Fruit fly (Drosophila melanogaster) whole organism, embryonic: Measurements from ENCODE around the gene CG9130.

ENCODE experiments used
- Abd-B ChIP-seq: fragments of 200-800 bp; sonication (Bioruptor generic); optimal IDR thresholded peaks from 2 replicates; lab custom pipeline; 2018; ENCODE audit warnings: missing biosample characterization, mild to moderate bottlenecking, missing genetic modification characterization, moderate library complexity
- Blimp-1 ChIP-seq: fragments of 200-800 bp; sonication (Bioruptor generic); optimal IDR thresholded peaks from 3 replicates; lab custom pipeline; 2018; ENCODE audit warnings: missing biosample characterization, missing genetic modification characterization, mild to moderate bottlenecking, moderate library complexity, missing genetic modification reagents
- CG11695 ChIP-seq: fragments of 200-800 bp; sonication (Bioruptor generic); IDR thresholded peaks from 3 replicates; pipeline ENCODE4 v1.3.6; 2022; ENCODE audit warnings: missing biosample characterization, missing genetic modification characterization
- CG12769 ChIP-seq: fragments of 200-800 bp; sonication (Bioruptor generic); optimal IDR thresholded peaks from 2 replicates; lab custom pipeline; 2019; ENCODE audit warnings: missing biosample characterization, mild to moderate bottlenecking, missing genetic modification characterization, moderate library complexity
- CG13296 ChIP-seq: fragments of 200-800 bp; sonication (Bioruptor generic); optimal IDR thresholded peaks from 3 replicates; lab custom pipeline; 2018; ENCODE audit warnings: missing biosample characterization, mild to moderate bottlenecking, missing genetic modification characterization
- CG13424 ChIP-seq: fragments of 200-800 bp; sonication (Bioruptor generic); optimal IDR thresholded peaks from 2 replicates; lab custom pipeline; 2019; ENCODE audit warnings: missing biosample characterization, mild to moderate bottlenecking, missing genetic modification characterization, moderate library complexity
- CG13894 ChIP-seq: fragments of 200-800 bp; sonication (Bioruptor generic); optimal IDR thresholded peaks from 3 replicates; lab custom pipeline; 2018; ENCODE audit warnings: missing biosample characterization, mild to moderate bottlenecking, missing genetic modification characterization, moderate library complexity
- CG14441 ChIP-seq: fragments of 200-800 bp; sonication (Bioruptor generic); IDR thresholded peaks from 2 replicates; pipeline ENCODE4 v1.3.6; 2022; ENCODE audit warnings: missing biosample characterization, missing genetic modification characterization
- CG17829 ChIP-seq: fragments of 200-800 bp; optimal IDR thresholded peaks from 2 replicates; lab custom pipeline; 2019; ENCODE audit warnings: missing biosample characterization, mild to moderate bottlenecking, missing genetic modification characterization, moderate library complexity
- CG2116 ChIP-seq: fragments of 200-800 bp; sonication (Bioruptor generic); optimal IDR thresholded peaks from 3 replicates; lab custom pipeline; 2018; ENCODE audit warnings: missing biosample characterization, mild to moderate bottlenecking, missing genetic modification characterization
- CG30403 ChIP-seq: fragments of 200-800 bp; sonication (Bioruptor generic); optimal IDR thresholded peaks from 3 replicates; lab custom pipeline; 2016; ENCODE audit warnings: missing biosample characterization, missing genetic modification characterization
- CG5180 ChIP-seq: fragments of 200-800 bp; sonication (Bioruptor generic); optimal IDR thresholded peaks from 3 replicates; lab custom pipeline; 2017; ENCODE audit warnings: missing biosample characterization, missing genetic modification characterization, mild to moderate bottlenecking, moderate library complexity, missing genetic modification reagents
- CG7372 ChIP-seq: fragments of 200-800 bp; sonication (Bioruptor generic); IDR thresholded peaks from 2 replicates; pipeline ENCODE4 v1.3.6; 2022; ENCODE audit warnings: missing biosample characterization, missing genetic modification characterization
- CG8388 ChIP-seq: fragments of 200-800 bp; sonication (Bioruptor generic); optimal IDR thresholded peaks from 2 replicates; lab custom pipeline; 2019; ENCODE audit warnings: missing biosample characterization, mild to moderate bottlenecking, missing genetic modification characterization, moderate library complexity
- CG9817 ChIP-seq: fragments of 200-800 bp; sonication (Bioruptor generic); optimal IDR thresholded peaks from 2 replicates; lab custom pipeline; 2018; ENCODE audit warnings: missing biosample characterization, mild to moderate bottlenecking, missing genetic modification characterization, moderate library complexity
- CG9932 ChIP-seq: fragments of 200-800 bp; sonication (Bioruptor generic); IDR thresholded peaks from 2 replicates; pipeline ENCODE4 v1.3.6; 2022; ENCODE audit warnings: missing biosample characterization, missing genetic modification characterization
- Deaf1 ChIP-seq: fragments of 200-800 bp; optimal IDR thresholded peaks from 3 replicates; lab custom pipeline; 2019; ENCODE audit warnings: missing biosample characterization, mild to moderate bottlenecking, missing genetic modification characterization, moderate library complexity
- Eip74EF ChIP-seq, 2 experiments: fragments of 200-800 bp in 1 of 2; fragments of >200 bp in 1 of 2; sonication (Bioruptor generic) in 1 of 2; optimal IDR thresholded peaks; 2 replicates each; lab custom pipeline; 2017 to 2019; ENCODE audit warnings: missing biosample characterization in 2 of 2, missing genetic modification characterization in 2 of 2, mild to moderate bottlenecking in 1 of 2, moderate library complexity in 1 of 2
- Jarid2 ChIP-seq: fragments of 200-800 bp; sonication (Bioruptor generic); optimal IDR thresholded peaks from 3 replicates; lab custom pipeline; 2017; ENCODE audit warnings: mild to moderate bottlenecking, missing biosample characterization, missing genetic modification reagents, missing genetic modification characterization
- Rfx ChIP-seq: fragments of 200-800 bp; sonication (Bioruptor generic); IDR thresholded peaks from 2 replicates; pipeline ENCODE4 v1.3.6; 2022; ENCODE audit warnings: missing biosample characterization, missing genetic modification characterization
- Trl ChIP-seq, 3 experiments: fragments of >200 bp in 2 of 3; fragments of 200-800 bp in 1 of 3; sonication (Bioruptor generic) in 1 of 3; optimal IDR thresholded peaks; 2 replicates in 1 of 3; 3 replicates in 2 of 3; lab custom pipeline; 2016 to 2017; ENCODE audit warnings: missing biosample characterization in 1 of 3, missing genetic modification characterization in 1 of 3
- ara ChIP-seq: fragments of 200-800 bp; sonication (Bioruptor generic); IDR thresholded peaks from 2 replicates; pipeline ENCODE4 v1.3.6; 2022; ENCODE audit warnings: missing biosample characterization, missing genetic modification characterization
- chinmo ChIP-seq: fragments of 200-800 bp; sonication (Bioruptor generic); IDR thresholded peaks from 4 replicates; pipeline ENCODE4 v1.3.6; 2022; ENCODE audit warnings: missing biosample characterization, missing genetic modification characterization; ENCODE audit not compliant: partially characterized antibody
- croc ChIP-seq: fragments of 200-800 bp; sonication (Bioruptor generic); conservative IDR thresholded peaks from 3 replicates; pipeline ENCODE4 v1.3.6; 2022; ENCODE audit warnings: missing biosample characterization, missing genetic modification characterization
- en ChIP-seq: fragments of 200-800 bp; sonication (Bioruptor generic); optimal IDR thresholded peaks from 2 replicates; lab custom pipeline; 2016; ENCODE audit warnings: missing biosample characterization, missing genetic modification characterization
- grn ChIP-seq: fragments of 200-800 bp; sonication (Bioruptor generic); optimal IDR thresholded peaks from 3 replicates; lab custom pipeline; 2017; ENCODE audit warnings: missing biosample characterization, missing genetic modification characterization
- h ChIP-seq: fragments of >200 bp; optimal IDR thresholded peaks from 2 replicates; lab custom pipeline; 2017
- nom ChIP-seq: fragments of 200-800 bp; sonication (Bioruptor generic); optimal IDR thresholded peaks from 2 replicates; lab custom pipeline; 2017; ENCODE audit warnings: missing biosample characterization, missing genetic modification characterization, mild to moderate bottlenecking, moderate library complexity, missing genetic modification reagents
- row ChIP-seq: fragments of 200-800 bp; sonication (Bioruptor generic); IDR thresholded peaks from 3 replicates; pipeline ENCODE4 v1.3.6; 2022; ENCODE audit warnings: missing biosample characterization, missing genetic modification characterization
- sd ChIP-seq: fragments of 200-800 bp; sonication (Bioruptor generic); optimal IDR thresholded peaks from 3 replicates; lab custom pipeline; 2018; ENCODE audit warnings: missing biosample characterization, mild to moderate bottlenecking, missing genetic modification characterization, moderate library complexity
- sens ChIP-seq: fragments of 200-800 bp; sonication (Bioruptor generic); peaks from one replicate; lab custom pipeline; 2016; ENCODE audit warnings: missing biosample characterization, missing genetic modification characterization
- tna ChIP-seq: fragments of 200-800 bp; sonication (Bioruptor generic); IDR thresholded peaks from 2 replicates; pipeline ENCODE4 v1.3.6; 2022; ENCODE audit warnings: missing biosample characterization, missing genetic modification characterization; ENCODE audit not compliant: partially characterized antibody
- ttk ChIP-seq: fragments of 200-800 bp; sonication (Bioruptor generic); IDR thresholded peaks from 2 replicates; pipeline ENCODE4 v2.1.2; 2022; ENCODE audit warnings: missing biosample characterization, missing genetic modification characterization
- z ChIP-seq: fragments of 200-800 bp; sonication (Bioruptor generic); IDR thresholded peaks from 3 replicates; pipeline ENCODE4 v1.3.6; 2022; ENCODE audit warnings: missing biosample characterization, missing genetic modification characterization
- zfh1 ChIP-seq: fragments of 200-800 bp; sonication (Bioruptor generic); IDR thresholded peaks from 3 replicates; pipeline ENCODE4 v1.3.6; 2022; ENCODE audit warnings: missing biosample characterization, missing genetic modification characterization

Gene CG9130

DNA sequence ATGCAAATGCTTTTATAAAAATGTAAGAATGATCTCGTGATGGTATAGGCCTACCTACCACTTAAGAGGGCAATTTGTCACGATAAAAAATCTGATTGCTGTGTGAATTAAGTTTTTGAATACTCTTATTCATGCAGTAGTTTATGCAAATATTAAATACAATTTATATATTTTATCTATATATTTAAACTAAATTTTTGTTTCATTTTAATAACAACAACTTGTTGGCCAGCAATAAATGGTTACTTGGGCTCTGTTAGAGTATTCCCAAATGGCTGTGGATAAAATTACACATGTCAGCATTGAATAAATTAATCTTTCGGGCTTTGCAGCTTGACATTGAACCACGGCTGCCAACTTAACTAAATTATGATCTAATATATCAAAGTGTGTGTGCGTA is 6.7 kb downstream of the CG9130 start (continued):
- TF ChIP-seq CG13296 (GFP tag; lab: Kevin White, UChicago): peak; percentile 37
- peak; percentile 18 for TF ChIP-seq CG30403 (GFP tag; lab: Kevin White, UChicago)
- no peak for TF ChIP-seq ttk (GFP tag; lab: Robert Waterston, UW)
- TF ChIP-seq Rfx (GFP tag; lab: Robert Waterston, UW): peak; percentile 51
- TF ChIP-seq row: peak; percentile 69
- TF ChIP-seq CG13424: peak; percentile 27
- TF ChIP-seq CG14441: peak; percentile 41; the same call in 1 of the 2 replicates
- TF ChIP-seq Abd-B: peak; percentile 4
- peak; percentile 51 for TF ChIP-seq CG9932 (GFP tag; lab: Robert Waterston, UW)
- TF ChIP-seq, all 482 proteins: peak for 41

DNA sequence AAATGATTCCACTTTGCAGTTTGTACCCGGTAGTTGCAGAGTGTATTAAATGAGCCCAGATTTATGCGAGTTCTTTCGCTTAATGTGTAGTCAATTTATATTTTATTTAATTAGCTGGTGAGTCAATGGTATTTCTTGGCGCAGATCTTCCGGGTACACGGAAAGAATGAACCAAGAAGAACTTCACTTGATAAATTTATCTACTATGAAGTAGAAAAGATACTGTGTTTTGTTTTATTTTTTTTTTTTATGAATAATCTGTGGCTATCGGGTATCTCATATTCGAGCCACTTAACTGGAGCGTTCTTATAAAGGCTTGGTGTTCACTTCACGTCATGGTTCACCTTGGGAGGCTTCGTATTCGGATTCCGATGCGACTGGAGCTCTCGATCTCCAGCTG is 13.2 kb downstream of the CG9130 start:
- TF ChIP-seq sens (GFP tag; lab: Kevin White, UChicago) (peak; percentile 50), sd (tag; lab: Kevin White, UChicago) (peak; percentile 9), en (GFP tag; lab: Kevin White, UChicago) (no peak)

DNA sequence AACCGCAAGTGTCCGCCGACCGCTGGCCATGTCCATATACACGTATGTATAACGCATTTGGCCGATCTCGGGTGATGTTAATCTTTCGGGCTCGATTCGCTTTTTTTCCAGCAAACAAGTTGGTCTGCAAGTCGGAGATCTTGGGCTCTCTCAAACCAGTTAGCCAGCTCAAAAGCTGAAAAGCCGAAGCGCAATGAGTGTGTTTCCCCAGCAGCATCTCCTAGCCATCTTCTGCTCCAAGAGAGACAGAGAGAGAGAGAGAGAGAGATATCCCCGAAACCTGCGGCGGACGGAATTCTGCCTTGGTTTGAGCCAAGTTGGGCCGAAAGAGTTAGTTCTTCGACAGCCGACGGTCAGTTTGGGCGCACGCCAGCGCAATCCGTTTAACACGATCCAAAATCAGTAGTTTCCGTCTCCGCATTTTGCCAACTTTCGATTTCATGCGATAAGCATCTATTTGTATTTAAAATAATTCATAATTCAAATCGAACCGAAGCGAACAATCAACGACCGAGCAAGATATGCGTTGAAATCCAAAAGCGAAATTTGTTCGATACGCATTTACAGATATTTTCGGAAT is 13.7 kb downstream of the CG9130 start:
- TF ChIP-seq CG12769 (tag; lab: Kevin White, UChicago) (peak; percentile 65), Trl (optimal IDR thresholded peaks at IDR 0.05; lab: Kevin White, UChicago) (peak; percentile 57 to 67), Trl (GFP tag; optimal IDR thresholded peaks at IDR 0.05; lab: Kevin White, UChicago) (no peak), CG8388 (GFP tag; lab: Kevin White, UChicago) (no peak), grn (GFP tag; lab: Kevin White, UChicago) (peak; percentile 44), h (lab: Kevin White, UChicago) (no peak), CG2116 (no peak), Blimp-1 (GFP tag; lab: Kevin White, UChicago) (peak; percentile 83), ara (GFP tag; lab: Robert Waterston, UW) (peak; percentile 10; the same call in 1 of the 2 replicates), z (GFP tag; lab: Robert Waterston, UW) (peak; percentile 88), chinmo (GFP tag; lab: Robert Waterston, UW) (peak; percentile 85; the same call in 3 of the 4 replicates), CG7372 (GFP tag; lab: Robert Waterston, UW) (no peak), Deaf1 (peak; percentile 84), sd (tag; lab: Kevin White, UChicago) (peak; percentile 10), zfh1 (GFP tag; lab: Robert Waterston, UW) (no peak), CG13894 (peak; percentile 31), CG17829 (no peak), CG5180 (peak; percentile 90), tna (GFP tag; lab: Robert Waterston, UW) (no peak), croc (GFP tag; lab: Robert Waterston, UW) (no peak), Jarid2 (GFP tag; lab: Kevin White, UChicago) (peak; percentile 52), Rfx (GFP tag; lab: Robert Waterston, UW) (no peak), CG11695 (GFP tag; lab: Robert Waterston, UW) (0 out of 3 replicates have a peak, but pooled peaks have one; percentile 8), CG9817 (tag; lab: Kevin White, UChicago) (no peak), nom (GFP tag; lab: Kevin White, UChicago) (peak; percentile 26), sens (GFP tag; lab: Kevin White, UChicago) (peak; percentile 28), Eip74EF (GFP tag; optimal IDR thresholded peaks at IDR 0.05; lab: Kevin White, UChicago) (peak in 1 of 2 experiments; percentile 73)
- TF ChIP-seq, all 482 proteins: peak for 16
